Worm (Caenorhabditis elegans): ENCODE data around the gene srt-65.

The srt-65 gene

DNA sequence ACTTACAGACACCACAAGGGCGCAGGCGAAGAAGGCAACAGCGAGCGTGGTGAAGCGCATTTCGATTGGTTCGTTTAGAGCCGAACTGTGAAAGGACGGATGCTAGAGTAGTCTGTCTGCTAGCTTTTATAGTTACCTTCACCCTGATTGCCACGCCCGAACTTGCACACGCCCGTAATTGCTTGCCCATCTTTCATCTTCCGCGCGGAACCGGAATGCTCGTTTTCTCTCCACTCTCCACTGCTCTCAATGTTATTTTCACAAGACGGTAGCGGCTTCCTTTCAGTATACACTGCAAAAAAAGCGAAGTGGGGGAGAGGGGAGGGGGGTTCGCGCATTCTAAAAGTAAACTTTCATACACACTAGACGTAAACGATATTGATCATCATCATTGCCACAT, 21.8 kb upstream of the srt-65 start, which contains the start of gene abu-8:
Gene abu-8, minus strand, starts transcription at position 101 of the 400 bp plus-strand sequence.
- TF ChIP-seq nhr-237 (tag; optimal IDR thresholded peaks at IDR 0.05), result no peak

ce11 chrV:5192501-5192900, 19.8 kb upstream of the srt-65 start, which contains the start of gene C03A7.13:
Gene C03A7.13, minus strand, starts transcription at chrV:5192543.
- TF ChIP-seq lin-32 (GFP tag; optimal IDR thresholded peaks at IDR 0.05) (no peak), bed-3 (GFP tag; optimal IDR thresholded peaks at IDR 0.05) (no peak), unc-120 (tag; optimal IDR thresholded peaks at IDR 0.05; ENCODE audit: poor library complexity, severe bottlenecking) (no peak), nhr-2 (tag; optimal IDR thresholded peaks at IDR 0.05) (no peak), blmp-1 (tag; optimal IDR thresholded peaks at IDR 0.05) (no peak), lin-13 (tag; optimal IDR thresholded peaks at IDR 0.05) (no peak), mep-1 (tag; optimal IDR thresholded peaks at IDR 0.05) (no peak), mls-2 (tag; optimal IDR thresholded peaks at IDR 0.05) (no peak), nhr-237 (tag; optimal IDR thresholded peaks at IDR 0.05) (no peak), cnd-1 (tag; optimal IDR thresholded peaks at IDR 0.05) (no peak), ham-2 (GFP tag; optimal IDR thresholded peaks at IDR 0.05) (no peak), zip-8 (tag; optimal IDR thresholded peaks at IDR 0.05) (no peak), elt-3 (tag; optimal IDR thresholded peaks at IDR 0.05) (no peak), ceh-83 (GFP tag; optimal IDR thresholded peaks at IDR 0.05) (no peak)

- TF ChIP-seq tbx-8 (GFP tag; optimal IDR thresholded peaks at IDR 0.05) (no peak), sptf-1 (tag; optimal IDR thresholded peaks at IDR 0.05) (no peak)
Observed at ce11 chrV:5181612-5182011, 8.9 kb upstream of the srt-65 start, which contains the start of gene C03A7.2. Gene C03A7.2, plus strand, starts transcription at chrV:5181912.

ce11 chrV:5178051-5178450, 5.3 kb upstream of the srt-65 start:
- TF ChIP-seq sem-2 (GFP tag; optimal IDR thresholded peaks at IDR 0.05) (no peak), lin-32 (GFP tag; optimal IDR thresholded peaks at IDR 0.05) (no peak), elt-3 (tag; optimal IDR thresholded peaks at IDR 0.05) (no peak), lsy-2 (tag; optimal IDR thresholded peaks at IDR 0.05) (no peak), unc-62 (GFP tag; optimal IDR thresholded peaks at IDR 0.05) (no peak), ham-2 (GFP tag; optimal IDR thresholded peaks at IDR 0.05) (no peak), blmp-1 (tag; optimal IDR thresholded peaks at IDR 0.05) (no peak), ceh-39 (tag; optimal IDR thresholded peaks at IDR 0.05) (no peak), nhr-12 (tag; optimal IDR thresholded peaks at IDR 0.05) (no peak)

DNA sequence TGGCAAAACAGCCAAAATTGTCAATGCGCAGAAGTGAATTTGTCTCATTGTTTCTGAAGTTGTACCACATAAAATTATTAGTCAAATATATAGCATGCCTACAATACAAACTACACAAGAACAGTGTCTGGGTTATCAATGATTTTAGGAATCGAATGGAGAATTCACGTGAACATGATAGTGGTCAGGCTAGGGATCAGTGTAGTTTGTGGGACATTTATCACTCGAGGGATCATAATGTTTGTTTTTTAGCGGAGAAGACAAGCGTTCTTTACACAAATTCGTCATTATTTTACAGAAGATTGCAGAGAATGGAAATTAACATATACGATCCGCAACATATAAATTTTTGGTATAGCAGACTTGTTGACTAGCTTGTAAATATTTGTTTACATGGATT, 4.5 kb upstream of the srt-65 start, which contains the start of gene ugt-51:
Gene ugt-51, minus strand, starts transcription at position 101 of the 400 bp plus-strand sequence.
- TF ChIP-seq zip-8 (tag; optimal IDR thresholded peaks at IDR 0.05) (no peak), unc-62 (GFP tag; optimal IDR thresholded peaks at IDR 0.05) (no peak), sem-2 (GFP tag; optimal IDR thresholded peaks at IDR 0.05) (no peak), ham-2 (GFP tag; optimal IDR thresholded peaks at IDR 0.05) (no peak)

ce11 chrV:5169586-5169985, 3.1 kb downstream of the srt-65 start, which contains the start of gene srt-64:
Gene srt-64, minus strand, starts transcription at chrV:5169686.
- TF ChIP-seq unc-39 (tag; optimal IDR thresholded peaks at IDR 0.05), result no peak
- TF ChIP-seq sptf-1 (tag; optimal IDR thresholded peaks at IDR 0.05), result no peak
- TF ChIP-seq ceh-39 (tag; optimal IDR thresholded peaks at IDR 0.05), result no peak
- no peak for TF ChIP-seq ceh-43 (GFP tag; optimal IDR thresholded peaks at IDR 0.05)
- TF ChIP-seq unc-120 (tag; optimal IDR thresholded peaks at IDR 0.05; ENCODE audit: poor library complexity, severe bottlenecking), result no peak
- no peak for TF ChIP-seq unc-62 (GFP tag; optimal IDR thresholded peaks at IDR 0.05)
- TF ChIP-seq lin-13 (tag; optimal IDR thresholded peaks at IDR 0.05), result no peak
- TF ChIP-seq nhr-2 (tag; optimal IDR thresholded peaks at IDR 0.05), result no peak
- no peak for TF ChIP-seq ztf-11 (tag; optimal IDR thresholded peaks at IDR 0.05)
- TF ChIP-seq bed-3 (GFP tag; optimal IDR thresholded peaks at IDR 0.05), result no peak
- TF ChIP-seq pha-4 (tag; optimal IDR thresholded peaks at IDR 0.05), result no peak
- no peak for TF ChIP-seq mls-2 (tag; optimal IDR thresholded peaks at IDR 0.05)
- TF ChIP-seq ceh-83 (GFP tag; optimal IDR thresholded peaks at IDR 0.05), result no peak
- no peak for TF ChIP-seq drap-1 (GFP tag; optimal IDR thresholded peaks at IDR 0.05)
- TF ChIP-seq nhr-76 (tag; optimal IDR thresholded peaks at IDR 0.05), result no peak
- TF ChIP-seq ham-2 (GFP tag; optimal IDR thresholded peaks at IDR 0.05), result no peak
- no peak for TF ChIP-seq mab-5 (tag; optimal IDR thresholded peaks at IDR 0.05)
- TF ChIP-seq ces-1 (GFP tag; optimal IDR thresholded peaks at IDR 0.05), result no peak
- no peak for TF ChIP-seq cnd-1 (tag; optimal IDR thresholded peaks at IDR 0.05)
